Fruit fly (Drosophila melanogaster): ENCODE data around the gene PH4alphaEFB.

PH4alphaEFB gene

DNA sequence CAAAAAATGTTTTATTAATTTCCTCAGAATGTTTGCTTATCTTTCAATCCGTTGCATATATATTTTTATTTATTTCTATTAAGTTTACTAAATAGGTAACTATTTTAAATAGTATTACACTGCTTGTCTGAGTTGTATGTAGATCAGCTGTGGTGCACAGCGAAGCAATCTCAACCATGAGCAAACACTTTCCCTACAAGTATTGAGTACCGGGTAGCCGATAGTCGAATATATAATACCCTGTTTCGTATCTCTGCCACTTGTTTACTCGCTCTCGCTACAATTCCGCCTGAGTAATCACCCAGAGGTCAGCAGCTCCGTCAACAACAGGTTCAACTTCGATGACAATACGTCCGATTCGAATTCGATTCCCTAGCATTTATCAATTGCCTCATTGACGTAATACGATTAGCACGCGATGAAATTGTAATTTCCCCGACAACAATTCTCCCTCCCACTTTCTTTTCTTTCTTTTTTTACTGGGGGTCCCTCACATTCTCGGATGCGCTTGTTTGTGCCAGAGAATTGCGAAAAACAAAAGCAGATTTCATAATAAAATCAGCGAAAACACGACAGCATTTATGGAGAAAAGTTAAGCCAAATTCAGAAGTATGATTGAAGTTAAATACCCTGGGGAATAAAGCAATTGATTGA is 15.0 kb upstream of the PH4alphaEFB start:
- TF ChIP-seq noc (tag; optimal IDR thresholded peaks at IDR 0.05), result no peak

dm6 chr3R:30453236-30453635 is 12.6 kb upstream of the PH4alphaEFB start:
- TF ChIP-seq noc (tag; optimal IDR thresholded peaks at IDR 0.05), result no peak

dm6 chr3R:30454442-30454841 is 11.4 kb upstream of the PH4alphaEFB start:
- no peak for TF ChIP-seq noc (tag; optimal IDR thresholded peaks at IDR 0.05)

DNA sequence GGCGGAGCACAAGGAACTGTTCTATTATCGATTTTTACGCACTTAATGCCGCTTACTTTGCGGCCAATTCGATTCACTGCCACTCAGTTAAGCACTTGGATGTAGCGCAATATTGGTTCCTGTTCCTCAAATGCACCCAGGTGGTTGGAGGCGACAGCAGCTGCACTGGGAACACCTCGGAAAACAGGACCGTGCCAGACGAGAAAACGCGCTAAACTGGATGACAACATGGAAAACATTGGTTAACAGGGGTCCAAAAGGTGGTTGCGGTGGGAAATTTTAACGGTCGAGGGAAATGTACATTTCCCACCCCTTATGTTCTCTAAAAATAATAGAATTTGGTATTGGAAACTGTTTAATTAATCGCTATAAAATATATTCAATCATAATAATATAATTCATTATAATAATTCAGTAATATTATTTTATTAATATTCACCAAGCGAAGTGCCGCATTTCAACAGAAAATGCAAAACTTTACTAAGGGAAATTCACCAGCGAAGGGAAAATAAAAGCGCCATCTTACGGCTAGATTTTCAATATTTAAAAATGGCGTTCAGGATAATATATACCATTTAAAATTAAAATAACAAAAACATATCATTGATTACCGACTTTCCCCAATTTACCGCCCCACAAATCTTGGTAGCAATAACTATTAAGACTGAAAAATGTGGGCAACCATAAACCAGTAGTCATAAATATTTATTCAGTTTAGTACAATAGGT is 9.9 kb upstream of the PH4alphaEFB start, which contains the start of gene aralar1:
TSS of gene aralar1 (minus strand) at position 51 of the 728 bp plus-strand sequence.
- no peak for TF ChIP-seq noc (tag; optimal IDR thresholded peaks at IDR 0.05)

DNA sequence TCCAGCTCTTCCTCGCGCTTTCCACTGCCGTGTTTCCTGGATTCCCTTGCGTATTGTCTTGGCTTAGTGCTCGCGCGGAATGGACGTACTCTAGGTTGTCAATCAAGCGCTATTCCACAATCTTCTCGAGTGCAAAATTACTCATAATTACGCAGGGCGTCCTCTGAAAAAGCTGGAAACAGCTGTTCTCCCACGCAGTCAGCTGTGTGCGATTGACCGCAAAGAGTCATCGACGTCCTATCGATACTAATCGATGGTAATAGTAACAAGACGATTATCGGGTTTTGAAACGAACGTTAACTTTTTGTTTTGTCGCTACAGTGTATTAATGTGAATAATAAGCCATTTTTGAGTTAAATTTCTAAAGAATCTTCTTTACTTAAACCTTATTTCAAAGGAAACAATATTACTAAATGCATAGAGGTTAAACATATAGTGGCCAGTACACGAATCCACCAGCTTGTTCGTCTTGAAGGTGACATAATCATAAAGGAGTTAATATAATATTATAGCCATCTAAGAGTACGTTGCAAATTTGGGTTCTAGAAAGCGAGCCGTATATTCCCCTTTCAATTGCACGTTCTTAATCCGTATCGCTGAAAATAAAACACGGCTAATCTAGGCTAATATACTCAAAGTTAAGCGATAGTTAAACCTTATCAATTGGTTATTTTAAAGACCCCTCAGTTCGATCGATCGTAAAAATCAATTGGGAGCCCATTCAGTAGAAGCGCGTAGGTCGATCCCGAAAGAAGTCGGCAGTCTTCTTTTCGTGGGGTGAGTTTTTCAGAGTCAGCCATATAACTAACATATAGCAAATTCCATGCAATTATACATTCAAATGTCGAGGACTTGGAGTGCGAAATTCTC is 6.5 kb upstream of the PH4alphaEFB start, which contains the start of the genes CG2224 and CDase:
TSS of gene CG2224 (minus strand) at position 235 of the 870 bp plus-strand sequence.
TSS of gene CDase (plus strand) at position 456 of the 870 bp plus-strand sequence.
- no peak for TF ChIP-seq noc (tag; optimal IDR thresholded peaks at IDR 0.05)

dm6 chr3R:30460187-30460586 is 5.7 kb upstream of the PH4alphaEFB start:
- TF ChIP-seq noc (tag; optimal IDR thresholded peaks at IDR 0.05), result no peak

- TF ChIP-seq noc (tag; optimal IDR thresholded peaks at IDR 0.05), result peak; percentile 26
Observed at dm6 chr3R:30461608-30462243, 4.1 kb upstream of the PH4alphaEFB start.

- no peak for TF ChIP-seq noc (tag; optimal IDR thresholded peaks at IDR 0.05)
Observed at dm6 chr3R:30464244-30464643, 1.6 kb upstream of the PH4alphaEFB start.

- TF ChIP-seq noc (tag; optimal IDR thresholded peaks at IDR 0.05), result no peak
Observed at dm6 chr3R:30466515-30466914, 665 bp downstream of the PH4alphaEFB start.

dm6 chr3R:30467062-30467461 is 1.2 kb downstream of the PH4alphaEFB start:
- no peak for TF ChIP-seq noc (tag; optimal IDR thresholded peaks at IDR 0.05)

DNA sequence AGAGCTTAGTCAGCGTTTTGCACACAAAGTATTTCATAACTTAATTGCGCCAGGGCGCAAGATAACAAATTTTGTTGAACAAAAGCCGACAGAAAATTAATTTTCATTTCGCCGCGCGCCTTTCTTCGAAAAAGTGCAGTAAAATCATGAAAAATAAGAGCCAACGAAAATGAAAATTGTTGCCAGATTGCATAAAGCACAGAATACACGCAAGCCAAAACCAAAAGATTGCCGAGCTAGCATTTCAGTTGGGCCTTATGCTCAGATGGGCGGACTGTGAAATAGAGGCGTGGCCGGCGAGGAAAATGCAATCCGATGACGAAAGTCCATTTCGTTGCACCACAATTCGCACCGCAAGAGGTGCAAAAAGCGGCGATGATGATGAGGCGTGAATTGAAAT is 4.8 kb downstream of the PH4alphaEFB start:
- TF ChIP-seq noc (tag; optimal IDR thresholded peaks at IDR 0.05), result no peak

- TF ChIP-seq noc (tag; optimal IDR thresholded peaks at IDR 0.05), result no peak
Observed at dm6 chr3R:30472331-30472730, 6.5 kb downstream of the PH4alphaEFB start.

DNA sequence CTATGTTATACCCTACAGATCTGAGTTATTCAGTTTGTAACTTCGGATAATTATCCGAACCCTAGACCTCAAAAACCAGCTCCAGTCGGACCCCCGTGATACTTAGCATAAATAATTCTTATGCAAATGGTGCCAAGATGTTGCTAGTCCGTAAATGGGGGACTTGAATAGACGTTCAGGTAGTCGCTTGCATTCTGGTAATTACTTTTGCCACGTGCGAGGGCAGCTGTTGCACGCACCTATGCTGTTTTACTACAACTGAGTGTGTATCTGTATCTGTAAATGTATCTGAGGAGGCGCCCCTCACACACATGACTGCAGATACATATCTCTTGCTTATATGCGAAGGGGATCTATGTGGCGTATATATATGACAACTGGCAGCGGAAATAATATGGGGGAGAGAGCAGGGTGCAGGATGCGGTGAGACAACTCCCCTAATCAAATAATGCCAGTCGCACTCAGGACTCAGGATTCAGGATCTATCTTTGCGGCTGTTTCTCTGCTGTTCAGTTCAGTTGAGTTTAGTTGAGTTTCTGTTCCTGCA is 8.9 kb downstream of the PH4alphaEFB start:
- TF ChIP-seq noc (tag; optimal IDR thresholded peaks at IDR 0.05), result no peak

- no peak for TF ChIP-seq noc (tag; optimal IDR thresholded peaks at IDR 0.05)
Observed at dm6 chr3R:30475910-30476309, 10.1 kb downstream of the PH4alphaEFB start.

DNA sequence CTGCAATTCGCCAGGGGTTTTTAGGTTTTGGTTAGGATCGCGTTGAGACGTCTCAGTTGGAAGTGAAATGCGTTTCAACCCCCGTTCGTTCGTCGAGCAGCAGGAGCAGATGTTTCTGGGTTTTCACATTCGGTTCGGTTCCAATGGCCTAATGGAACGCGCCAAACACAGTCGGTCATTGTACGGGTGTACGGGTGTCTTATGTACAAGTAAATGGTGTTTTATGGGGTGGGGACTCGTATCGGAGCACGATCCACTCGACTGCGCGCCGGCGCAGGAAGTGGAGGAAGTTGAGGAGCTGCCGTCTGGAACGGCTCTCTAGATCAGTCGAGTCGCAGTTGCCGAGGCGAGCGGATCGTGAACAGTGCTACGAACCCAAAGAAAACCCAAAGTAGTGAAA is 10.5 kb downstream of the PH4alphaEFB start, which contains the start of gene spdo:
TSS of gene spdo (plus strand) at position 318 of the 400 bp plus-strand sequence.
- TF ChIP-seq noc (tag; optimal IDR thresholded peaks at IDR 0.05), result no peak

Data from whole organism, larva.